Worm (Caenorhabditis elegans): ENCODE results near the gene Y43F8B.19.

Y43F8B.19 gene

DNA sequence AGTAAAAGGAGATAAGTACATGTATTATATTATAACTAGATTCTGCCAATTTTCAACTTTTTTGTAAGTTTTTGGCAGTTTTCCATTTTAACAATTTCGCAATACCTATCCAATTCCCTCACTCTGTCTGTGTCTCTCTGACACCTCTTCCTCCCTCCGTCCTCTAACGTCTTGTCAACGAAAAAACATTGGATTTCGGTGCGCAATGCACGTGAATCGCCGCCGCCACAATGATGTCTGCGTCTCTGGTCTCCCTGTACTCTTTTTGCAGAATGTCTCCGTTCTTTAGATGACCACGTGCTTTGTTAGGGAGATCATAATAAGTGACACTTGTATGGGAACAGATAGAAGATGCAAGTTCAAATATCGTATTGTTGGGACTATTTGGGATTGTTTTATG lies 17.1 kb upstream of the Y43F8B.19 start (continued):
- TF ChIP-seq tbx-7 (tag; optimal IDR thresholded peaks at IDR 0.05), result no peak
- no peak for TF ChIP-seq C38D4.7 (GFP tag; optimal IDR thresholded peaks at IDR 0.05)
- no peak for TF ChIP-seq fkh-6 (tag; optimal IDR thresholded peaks at IDR 0.05)
- TF ChIP-seq hlh-13 (GFP tag; optimal IDR thresholded peaks at IDR 0.05), result no peak
- TF ChIP-seq hlh-30 (tag; optimal IDR thresholded peaks at IDR 0.05; ENCODE audit: insufficient read depth), result peak; percentile 97
- peak; percentile 48 for TF ChIP-seq ceh-30 (tag; optimal IDR thresholded peaks at IDR 0.05)
- TF ChIP-seq ama-1 (optimal IDR thresholded peaks at IDR 0.05), result no peak
- TF ChIP-seq syd-9 (tag; optimal IDR thresholded peaks at IDR 0.05), result no peak
- no peak for TF ChIP-seq elt-4 (tag; optimal IDR thresholded peaks at IDR 0.05)
- peak; percentile 17 for TF ChIP-seq ets-4 (tag; optimal IDR thresholded peaks at IDR 0.05)
- TF ChIP-seq pax-1 (tag; optimal IDR thresholded peaks at IDR 0.05), result peak; percentile 44
- peak; percentile 8; the same call in 1 of the 2 replicates for TF ChIP-seq sox-2 (GFP tag; IDR thresholded peaks at IDR 0.05)
- peak; percentile 48 for TF ChIP-seq K09A11.1 (tag; optimal IDR thresholded peaks at IDR 0.05; ENCODE audit: insufficient read depth)
- TF ChIP-seq unc-3 (GFP tag; conservative IDR thresholded peaks at IDR 0.05), result peak; percentile 47; the same call in 1 of the 2 replicates
- no peak for TF ChIP-seq unc-3 (tag; optimal IDR thresholded peaks at IDR 0.05)
- no peak for TF ChIP-seq ceh-19 (GFP tag; optimal IDR thresholded peaks at IDR 0.05)
- TF ChIP-seq dve-1 (tag; optimal IDR thresholded peaks at IDR 0.05), result peak; percentile 17
- TF ChIP-seq pag-3 (tag; optimal IDR thresholded peaks at IDR 0.05; ENCODE audit: borderline replicate concordance), result no peak
- no peak for TF ChIP-seq pat-9 (tag; optimal IDR thresholded peaks at IDR 0.05)

ce11 chrV:19528535-19528934 lies 16.4 kb upstream of the Y43F8B.19 start:
- peak; percentile 61 for TF ChIP-seq dve-1 (tag; optimal IDR thresholded peaks at IDR 0.05)

DNA sequence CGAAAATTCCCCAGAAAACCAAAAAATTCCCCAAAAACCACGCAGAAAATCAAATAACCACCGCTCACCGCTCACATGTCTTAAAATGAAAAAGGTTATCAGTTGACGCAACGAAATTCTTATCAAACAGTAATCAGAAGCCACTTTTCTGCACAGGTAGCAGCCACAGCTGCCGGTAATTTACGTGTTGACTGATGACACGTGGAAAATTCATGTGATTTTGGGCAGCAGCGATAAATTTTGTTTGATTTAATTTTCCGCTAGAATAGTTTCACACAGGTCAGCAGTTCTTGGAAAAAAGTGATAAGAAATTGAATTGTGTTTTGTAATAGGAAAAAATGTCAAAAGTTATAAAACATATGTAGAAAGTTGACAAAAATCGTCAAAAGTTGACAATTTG lies 15.5 kb upstream of the Y43F8B.19 start:
- TF ChIP-seq elt-2 (tag; optimal IDR thresholded peaks at IDR 0.05) (peak; percentile 71), K09A11.1 (tag; optimal IDR thresholded peaks at IDR 0.05; ENCODE audit: insufficient read depth) (no peak), dve-1 (tag; optimal IDR thresholded peaks at IDR 0.05) (no peak), tbx-7 (tag; optimal IDR thresholded peaks at IDR 0.05) (no peak), C08G9.2 (tag; optimal IDR thresholded peaks at IDR 0.05) (no peak)

DNA sequence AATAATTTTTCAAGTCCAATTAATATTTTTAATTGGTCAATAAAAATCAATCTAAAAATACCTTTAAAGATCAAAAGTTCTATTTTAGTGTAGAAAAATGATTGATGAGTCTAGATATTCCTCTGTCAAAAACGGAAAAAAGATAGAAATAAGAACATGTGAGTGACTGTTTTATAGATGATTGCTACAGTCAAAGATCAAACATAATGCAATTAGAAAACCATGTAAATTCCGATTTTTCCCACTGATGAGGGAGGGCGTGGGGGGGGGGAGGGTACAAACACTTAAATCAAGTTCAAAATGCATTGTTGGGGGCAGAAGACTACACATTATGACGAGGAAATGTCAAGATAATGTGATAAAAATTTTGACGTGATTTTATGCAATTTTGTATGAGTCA lies 14.1 kb upstream of the Y43F8B.19 start:
- TF ChIP-seq ceh-9 (tag; optimal IDR thresholded peaks at IDR 0.05), result no peak
- TF ChIP-seq pag-3 (tag; optimal IDR thresholded peaks at IDR 0.05; ENCODE audit: borderline replicate concordance), result no peak
- TF ChIP-seq zip-5 (tag; optimal IDR thresholded peaks at IDR 0.05), result no peak
- TF ChIP-seq tbx-7 (tag; optimal IDR thresholded peaks at IDR 0.05), result no peak
- no peak for TF ChIP-seq ztf-16 (tag; optimal IDR thresholded peaks at IDR 0.05)
- TF ChIP-seq ceh-22 (tag; optimal IDR thresholded peaks at IDR 0.05), result no peak
- no peak for TF ChIP-seq lin-11 (tag; optimal IDR thresholded peaks at IDR 0.05)
- TF ChIP-seq lim-6 (tag; optimal IDR thresholded peaks at IDR 0.05), result no peak
- no peak for TF ChIP-seq ceh-48 (tag; optimal IDR thresholded peaks at IDR 0.05)
- TF ChIP-seq ceh-6 (GFP tag; optimal IDR thresholded peaks at IDR 0.05), result no peak
- TF ChIP-seq ceh-24 (tag; optimal IDR thresholded peaks at IDR 0.05), result no peak
- no peak for TF ChIP-seq T23F11.4 (GFP tag; optimal IDR thresholded peaks at IDR 0.05)

ce11 chrV:19524569-19524968 lies 12.5 kb upstream of the Y43F8B.19 start:
- TF ChIP-seq nfya-1 (tag; optimal IDR thresholded peaks at IDR 0.05) (no peak), che-1 (tag; optimal IDR thresholded peaks at IDR 0.05) (no peak), F13H6.1 (tag; optimal IDR thresholded peaks at IDR 0.05) (no peak), ceh-45 (GFP tag; IDR thresholded peaks at IDR 0.05) (no peak), elt-2 (tag; optimal IDR thresholded peaks at IDR 0.05) (no peak), unc-42 (tag; optimal IDR thresholded peaks at IDR 0.05) (peak; percentile 31)

Data from whole organism, late embryonic.